Worm (Caenorhabditis elegans): ENCODE results near the gene T02H6.5.

- TF ChIP-seq ztf-23 (GFP tag; IDR thresholded peaks at IDR 0.05), result no peak
- TF ChIP-seq klf-2 (GFP tag; conservative IDR thresholded peaks at IDR 0.05), result no peak
- no peak for TF ChIP-seq flt-1 (GFP tag; IDR thresholded peaks at IDR 0.05)
- no peak for TF ChIP-seq cog-1 (tag; optimal IDR thresholded peaks at IDR 0.05)
- TF ChIP-seq ztf-29 (GFP tag; IDR thresholded peaks at IDR 0.05), result no peak
- TF ChIP-seq ref-1 (GFP tag; conservative IDR thresholded peaks at IDR 0.05), result no peak
- TF ChIP-seq tab-1 (GFP tag; IDR thresholded peaks at IDR 0.05), result no peak
Observed at ce11 chrII:732393-732792, 47.5 kb downstream of the T02H6.5 start.
